Fruit fly (Drosophila melanogaster) whole organism, prepupa: ENCODE data around the gene CG12730.
A peak's percentile ranks its signal among the peaks of the same experiment; 100 is the strongest.

Experiments
- Blimp-1 ChIP-seq: fragments of 200-800 bp; sonication (Bioruptor generic); optimal IDR thresholded peaks from 3 replicates; lab custom pipeline; 2017; ENCODE audit warnings: missing biosample characterization, missing genetic modification characterization, mild to moderate bottlenecking, moderate library complexity, missing genetic modification reagents
- CG10631 ChIP-seq: fragments of 200-800 bp; sonication (Bioruptor generic); optimal IDR thresholded peaks from 2 replicates; lab custom pipeline; 2016; ENCODE audit warnings: missing biosample characterization, missing genetic modification characterization
- CG11762 ChIP-seq: fragments of 200-800 bp; sonication (Bioruptor generic); optimal IDR thresholded peaks from 3 replicates; lab custom pipeline; 2016; ENCODE audit warnings: missing biosample characterization, missing genetic modification characterization; ENCODE audit not compliant: insufficient read depth
- CG11902 ChIP-seq: fragments of 200-800 bp; sonication (Bioruptor generic); optimal IDR thresholded peaks from 3 replicates; lab custom pipeline; 2016; ENCODE audit warnings: missing biosample characterization, missing genetic modification characterization
- CG1621 ChIP-seq: fragments of 200-800 bp; sonication (Bioruptor generic); optimal IDR thresholded peaks from 3 replicates; lab custom pipeline; 2018; ENCODE audit warnings: missing biosample characterization, mild to moderate bottlenecking, missing genetic modification characterization
- CG16779 ChIP-seq: fragments of 200-800 bp; sonication (Bioruptor generic); optimal IDR thresholded peaks from 3 replicates; lab custom pipeline; 2017; ENCODE audit warnings: missing biosample characterization, mild to moderate bottlenecking, missing genetic modification characterization
- CG3032 ChIP-seq: fragments of 200-800 bp; optimal IDR thresholded peaks from 2 replicates; lab custom pipeline; 2019; ENCODE audit warnings: missing biosample characterization, mild to moderate bottlenecking, missing genetic modification characterization, moderate library complexity
- CG32006 ChIP-seq: fragments of 200-800 bp; sonication (Bioruptor generic); optimal IDR thresholded peaks from 3 replicates; lab custom pipeline; 2017; ENCODE audit warnings: missing biosample characterization, mild to moderate bottlenecking, missing genetic modification characterization
- CG34406 ChIP-seq: fragments of 200-800 bp; sonication (Bioruptor generic); optimal IDR thresholded peaks from 3 replicates; lab custom pipeline; 2016; ENCODE audit warnings: missing biosample characterization, missing genetic modification characterization
- CG3919 ChIP-seq: fragments of 200-800 bp; sonication (Bioruptor generic); optimal IDR thresholded peaks from 3 replicates; lab custom pipeline; 2016; ENCODE audit warnings: missing biosample characterization, missing genetic modification characterization
- CG6792 ChIP-seq: fragments of 200-800 bp; sonication (Bioruptor generic); optimal IDR thresholded peaks from 3 replicates; lab custom pipeline; 2016; ENCODE audit warnings: missing biosample characterization, missing genetic modification characterization
- CG6854 ChIP-seq: fragments of 200-800 bp; sonication (Bioruptor generic); optimal IDR thresholded peaks from 2 replicates; lab custom pipeline; 2017; ENCODE audit warnings: missing biosample characterization, mild to moderate bottlenecking, missing genetic modification characterization
- CG7368 ChIP-seq: fragments of 200-800 bp; sonication (Bioruptor generic); optimal IDR thresholded peaks from 3 replicates; lab custom pipeline; 2016; ENCODE audit warnings: missing biosample characterization, missing genetic modification characterization
- CG8319 ChIP-seq: fragments of 200-800 bp; sonication (Bioruptor generic); optimal IDR thresholded peaks from 3 replicates; lab custom pipeline; 2016; ENCODE audit warnings: missing biosample characterization, missing genetic modification characterization
- CG8632 ChIP-seq: fragments of 200-800 bp; sonication (Bioruptor generic); optimal IDR thresholded peaks from 3 replicates; lab custom pipeline; 2016; ENCODE audit warnings: missing biosample characterization, missing genetic modification characterization
- CG9139 ChIP-seq: fragments of 200-800 bp; sonication (Bioruptor generic); optimal IDR thresholded peaks from 3 replicates; lab custom pipeline; 2017; ENCODE audit warnings: missing biosample characterization, mild to moderate bottlenecking, missing genetic modification characterization
- Eip75B ChIP-seq: fragments of 200-800 bp; sonication (Bioruptor generic); optimal IDR thresholded peaks from 3 replicates; lab custom pipeline; 2016; ENCODE audit warnings: missing biosample characterization, missing genetic modification characterization
- Eip78C ChIP-seq: fragments of 200-800 bp; sonication (Bioruptor generic); peaks from one replicate; lab custom pipeline; 2016; ENCODE audit warnings: missing biosample characterization, missing genetic modification characterization
- Ets21C ChIP-seq: fragments of 200-800 bp; sonication (Bioruptor generic); optimal IDR thresholded peaks from 3 replicates; lab custom pipeline; 2016; ENCODE audit warnings: missing biosample characterization, missing genetic modification characterization
- Hr38 ChIP-seq: sonication (Bioruptor generic); optimal IDR thresholded peaks from 2 replicates; lab custom pipeline; 2016; ENCODE audit warnings: missing biosample characterization, missing genetic modification characterization
- Hr4 ChIP-seq: fragments of 200-800 bp; sonication (Bioruptor generic); optimal IDR thresholded peaks from 3 replicates; lab custom pipeline; 2016; ENCODE audit warnings: missing biosample characterization, missing genetic modification characterization
- Lpt ChIP-seq: fragments of 200-800 bp; sonication (Bioruptor generic); optimal IDR thresholded peaks from 3 replicates; lab custom pipeline; 2016; ENCODE audit warnings: missing biosample characterization, missing genetic modification characterization
- Met ChIP-seq: fragments of 200-800 bp; sonication (Bioruptor generic); optimal IDR thresholded peaks from 3 replicates; lab custom pipeline; 2016; ENCODE audit warnings: missing biosample characterization, missing genetic modification characterization
- OdsH ChIP-seq: fragments of 200-800 bp; sonication (Bioruptor generic); optimal IDR thresholded peaks from 3 replicates; lab custom pipeline; 2016; ENCODE audit warnings: missing biosample characterization, missing genetic modification characterization
- Sox102F ChIP-seq: fragments of 200-800 bp; sonication (Bioruptor generic); optimal IDR thresholded peaks from 2 replicates; lab custom pipeline; 2016; ENCODE audit warnings: missing biosample characterization, mild to moderate bottlenecking, missing genetic modification characterization
- Sox14 ChIP-seq: fragments of 200-800 bp; sonication (Bioruptor generic); optimal IDR thresholded peaks from 3 replicates; lab custom pipeline; 2016; ENCODE audit warnings: missing biosample characterization, missing genetic modification characterization
- Sox15 ChIP-seq: fragments of 200-800 bp; sonication (Bioruptor generic); optimal IDR thresholded peaks from 3 replicates; lab custom pipeline; 2016; ENCODE audit warnings: missing biosample characterization, missing genetic modification characterization
- achi ChIP-seq: fragments of 200-800 bp; sonication (Bioruptor generic); optimal IDR thresholded peaks from 3 replicates; lab custom pipeline; 2016; ENCODE audit warnings: missing biosample characterization, missing genetic modification characterization
- cyc ChIP-seq: fragments of 200-800 bp; sonication (Bioruptor generic); optimal IDR thresholded peaks from 3 replicates; lab custom pipeline; 2016; ENCODE audit warnings: missing biosample characterization, missing genetic modification characterization
- dsx ChIP-seq: fragments of 200-800 bp; optimal IDR thresholded peaks from 3 replicates; lab custom pipeline; 2019; ENCODE audit warnings: missing biosample characterization, mild to moderate bottlenecking, missing genetic modification characterization, moderate library complexity; ENCODE audit not compliant: poor library complexity, severe bottlenecking
- eg ChIP-seq: fragments of 200-800 bp; sonication (Bioruptor generic); IDR thresholded peaks from 3 replicates; pipeline ENCODE4 v1.3.6; 2022; ENCODE audit warnings: missing biosample characterization, missing genetic modification characterization
- fd59A ChIP-seq: fragments of 200-800 bp; sonication (Bioruptor generic); optimal IDR thresholded peaks from 2 replicates; lab custom pipeline; 2017; ENCODE audit warnings: missing biosample characterization, mild to moderate bottlenecking, missing genetic modification characterization, missing genetic modification reagents
- fd85E ChIP-seq: fragments of 200-800 bp; sonication (Bioruptor generic); optimal IDR thresholded peaks from 3 replicates; lab custom pipeline; 2016; ENCODE audit warnings: missing biosample characterization, missing genetic modification characterization
- lz ChIP-seq: fragments of 200-800 bp; sonication (Bioruptor generic); optimal IDR thresholded peaks from 3 replicates; lab custom pipeline; 2016; ENCODE audit warnings: missing biosample characterization, missing genetic modification characterization
- pdm3 ChIP-seq: fragments of 200-800 bp; sonication (Bioruptor generic); optimal IDR thresholded peaks from 3 replicates; lab custom pipeline; 2016; ENCODE audit warnings: missing biosample characterization, missing genetic modification characterization
- salr ChIP-seq, 2 experiments: fragments of 200-800 bp; sonication (Bioruptor generic); optimal IDR thresholded peaks; 3 replicates each; lab custom pipeline; 2016 to 2018; ENCODE audit warnings: missing biosample characterization in 2 of 2, missing genetic modification characterization in 2 of 2, mild to moderate bottlenecking in 1 of 2
- spab ChIP-seq: fragments of 200-800 bp; sonication (Bioruptor generic); optimal IDR thresholded peaks from 2 replicates; lab custom pipeline; 2017; ENCODE audit warnings: missing biosample characterization, mild to moderate bottlenecking, missing genetic modification characterization, missing genetic modification reagents
- svp ChIP-seq: fragments of 200-800 bp; sonication (Bioruptor generic); peaks from one replicate; lab custom pipeline; 2016; ENCODE audit warnings: missing biosample characterization, missing genetic modification characterization
- topi ChIP-seq: fragments of 200-800 bp; sonication (Bioruptor generic); optimal IDR thresholded peaks from 3 replicates; lab custom pipeline; 2016; ENCODE audit warnings: missing biosample characterization, missing genetic modification characterization

CG12730 gene

DNA sequence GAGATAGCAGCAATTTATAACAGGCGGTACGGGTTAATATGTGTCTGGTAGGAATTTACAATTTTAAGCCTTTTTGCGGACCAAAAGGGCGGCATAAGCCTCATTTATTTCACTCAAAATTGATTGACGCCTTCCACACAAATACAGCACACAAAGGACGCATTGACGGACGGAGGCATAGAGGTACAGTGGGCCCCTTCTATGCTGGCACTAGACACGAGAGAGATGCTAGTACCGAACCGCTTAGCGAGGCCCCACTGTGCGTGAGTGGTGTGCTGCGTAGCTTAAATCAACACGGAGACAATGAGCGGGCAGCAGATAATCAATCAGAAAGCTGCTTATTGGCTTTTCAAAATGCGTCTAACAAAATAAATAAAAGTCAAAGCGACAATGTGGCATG, 19.7 kb upstream of the CG12730 start:
- peak; percentile 59 for TF ChIP-seq svp (GFP tag; lab: Kevin White, UChicago)
- no peak for TF ChIP-seq lz (GFP tag; lab: Kevin White, UChicago)

DNA sequence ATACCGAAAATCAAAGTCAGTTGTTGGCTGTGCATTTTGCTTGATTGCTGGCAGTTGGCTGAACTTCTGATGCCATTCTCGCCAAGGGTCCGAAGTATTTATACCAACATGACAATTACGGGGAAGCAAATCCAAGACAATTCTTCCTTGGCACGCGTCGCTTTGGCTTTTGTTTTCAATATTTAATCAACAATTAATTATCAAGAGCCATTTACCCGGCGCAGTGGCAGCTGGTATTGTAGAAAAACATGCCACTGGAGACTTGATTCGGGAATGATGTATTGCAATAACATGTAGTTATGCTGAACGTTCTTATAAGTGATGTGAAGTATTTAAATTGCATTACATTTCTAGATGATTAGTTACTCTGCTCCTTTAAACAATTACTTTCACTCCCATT, 15.3 kb upstream of the CG12730 start, which contains the start of the genes CG32762 and CG4151:
CG32762 (minus strand) TSS at position 101 of the 400 bp plus-strand sequence.
CG4151 (plus strand) TSS at position 348 of the 400 bp plus-strand sequence.
- TF ChIP-seq fd85E (GFP tag; lab: Kevin White, UChicago) (no peak), CG11762 (GFP tag; lab: Kevin White, UChicago) (no peak), pdm3 (GFP tag; lab: Kevin White, UChicago) (no peak), CG7368 (GFP tag; lab: Kevin White, UChicago) (no peak), Sox14 (GFP tag; lab: Kevin White, UChicago) (no peak), CG11902 (no peak), Ets21C (GFP tag; lab: Kevin White, UChicago) (no peak), CG1621 (no peak), CG8632 (GFP tag; lab: Kevin White, UChicago) (no peak), CG9139 (no peak), CG16779 (tag; lab: Kevin White, UChicago) (no peak), spab (GFP tag; lab: Kevin White, UChicago) (no peak), cyc (GFP tag; lab: Kevin White, UChicago) (no peak), Lpt (no peak), OdsH (GFP tag; lab: Kevin White, UChicago) (no peak), Blimp-1 (GFP tag; lab: Kevin White, UChicago) (no peak), salr (GFP tag; optimal IDR thresholded peaks at IDR 0.05; lab: Kevin White, UChicago) (no peak), achi (GFP tag; lab: Kevin White, UChicago) (no peak)

DNA sequence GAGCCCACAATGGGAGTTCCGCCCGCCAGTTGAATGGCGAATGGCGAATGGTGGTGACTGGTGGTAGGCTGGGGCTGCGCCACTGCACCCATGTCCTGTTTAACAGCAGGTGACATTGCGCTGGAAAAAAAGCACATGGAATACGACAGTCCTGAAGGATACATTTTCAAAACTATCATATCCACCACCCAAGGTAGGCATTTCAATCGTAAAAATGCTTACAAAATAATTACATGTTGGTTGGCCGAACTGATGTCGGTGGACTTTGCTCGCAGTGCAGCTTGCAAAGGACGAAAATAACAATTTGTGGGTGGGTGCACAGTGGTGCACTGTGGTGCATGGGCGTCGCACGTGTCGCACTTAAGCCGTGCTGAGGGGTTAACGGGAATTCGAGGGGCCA, 12.5 kb upstream of the CG12730 start:
- TF ChIP-seq topi (GFP tag; lab: Kevin White, UChicago) = no peak
- no peak for TF ChIP-seq cyc (GFP tag; lab: Kevin White, UChicago)
- TF ChIP-seq CG8319 (GFP tag; lab: Kevin White, UChicago) = no peak
- no peak for TF ChIP-seq CG6792
- TF ChIP-seq Ets21C (GFP tag; lab: Kevin White, UChicago) = no peak
- TF ChIP-seq Eip75B (GFP tag; lab: Kevin White, UChicago) = peak; percentile 8
- TF ChIP-seq dsx (GFP tag; lab: Kevin White, UChicago) = no peak
- no peak for TF ChIP-seq lz (GFP tag; lab: Kevin White, UChicago)
- TF ChIP-seq Hr38 = no peak
- no peak for TF ChIP-seq CG3032 (tag; lab: Kevin White, UChicago)
- peak; percentile 37 for TF ChIP-seq svp (GFP tag; lab: Kevin White, UChicago)
- TF ChIP-seq CG34406 (GFP tag; lab: Kevin White, UChicago) = no peak
- no peak for TF ChIP-seq CG1621
- TF ChIP-seq CG3919 = no peak
- no peak for TF ChIP-seq Sox102F (GFP tag; lab: Kevin White, UChicago)
- TF ChIP-seq Met (GFP tag; lab: Kevin White, UChicago) = no peak
- TF ChIP-seq Hr4 (GFP tag; lab: Kevin White, UChicago) = peak; percentile 0
- TF ChIP-seq CG11762 (GFP tag; lab: Kevin White, UChicago) = no peak
- peak; percentile 25; the same call in 1 of the 3 replicates for TF ChIP-seq eg
- no peak for TF ChIP-seq Sox15 (GFP tag; lab: Kevin White, UChicago)
- TF ChIP-seq fd59A (GFP tag; lab: Kevin White, UChicago) = no peak
- TF ChIP-seq CG11902 = no peak
- TF ChIP-seq CG10631 = no peak
- no peak for TF ChIP-seq CG9139
- TF ChIP-seq pdm3 (GFP tag; lab: Kevin White, UChicago) = peak; percentile 9
- TF ChIP-seq CG6854 (GFP tag; lab: Kevin White, UChicago) = no peak
- peak; percentile 53 for TF ChIP-seq Eip78C (GFP tag; lab: Kevin White, UChicago)
- TF ChIP-seq CG32006 = peak; percentile 32
- no peak for TF ChIP-seq Blimp-1 (GFP tag; lab: Kevin White, UChicago)
- TF ChIP-seq CG7368 (GFP tag; lab: Kevin White, UChicago) = no peak
